Worm (Caenorhabditis elegans): ENCODE data around the gene C10B5.3.

- TF ChIP-seq ref-1 (GFP tag; conservative IDR thresholded peaks at IDR 0.05) (no peak), flt-1 (GFP tag; IDR thresholded peaks at IDR 0.05) (no peak), T22C8.4 (GFP tag; IDR thresholded peaks at IDR 0.05) (no peak), ztf-29 (GFP tag; IDR thresholded peaks at IDR 0.05) (no peak), klf-2 (GFP tag; conservative IDR thresholded peaks at IDR 0.05) (no peak), med-1 (GFP tag; optimal IDR thresholded peaks at IDR 0.05; ENCODE audit: insufficient read depth) (no peak), tab-1 (GFP tag; IDR thresholded peaks at IDR 0.05) (no peak)
These were observed 14.7 kb upstream of the C10B5.3 start, which contains the start of gene F41E6.15 for ce11 chrV:8602638-8603037.

Data from whole organism, midembryonic.